Worm (Caenorhabditis elegans): ENCODE results near the gene H04J21.1.

Gene H04J21.1

ce11 chrIII:2418159-2418658 lies 46.4 kb upstream of the H04J21.1 start, which contains the start of the genes W04B5.5 and W04B5.3 (continued):
- no peak for TF ChIP-seq pax-3 (tag; optimal IDR thresholded peaks at IDR 0.05)
- TF ChIP-seq dpl-1 (GFP tag; optimal IDR thresholded peaks at IDR 0.05): peak; percentile 95 to 97 (median 97)
- peak; percentile 39 for TF ChIP-seq ceh-8 (GFP tag; optimal IDR thresholded peaks at IDR 0.05)
- no peak for TF ChIP-seq tlp-1 (tag; optimal IDR thresholded peaks at IDR 0.05)
- TF ChIP-seq aha-1 (tag; optimal IDR thresholded peaks at IDR 0.05): no peak
- peak; percentile 21 for TF ChIP-seq jun-1 (tag; optimal IDR thresholded peaks at IDR 0.05)

- TF ChIP-seq nhr-71 (tag; optimal IDR thresholded peaks at IDR 0.05): no peak
- no peak for TF ChIP-seq aly-2 (tag; optimal IDR thresholded peaks at IDR 0.05)
- TF ChIP-seq fkh-4 (tag; optimal IDR thresholded peaks at IDR 0.05; ENCODE audit: borderline replicate concordance): no peak
- no peak for TF ChIP-seq C34B4.2 (tag; optimal IDR thresholded peaks at IDR 0.05)
- TF ChIP-seq pag-3 (tag; optimal IDR thresholded peaks at IDR 0.05; ENCODE audit: borderline replicate concordance, insufficient read depth): no peak
- no peak for TF ChIP-seq nhr-90 (tag; optimal IDR thresholded peaks at IDR 0.05; ENCODE audit: poor library complexity)
- TF ChIP-seq sup-37 (GFP tag; optimal IDR thresholded peaks at IDR 0.05): no peak
- no peak for TF ChIP-seq snu-23 (GFP tag; optimal IDR thresholded peaks at IDR 0.05)
- no peak for TF ChIP-seq hpl-2 (GFP tag; optimal IDR thresholded peaks at IDR 0.05)
- no peak for TF ChIP-seq sptf-1 (tag; optimal IDR thresholded peaks at IDR 0.05)
- TF ChIP-seq nhr-76 (tag; optimal IDR thresholded peaks at IDR 0.05): no peak
- TF ChIP-seq isw-1 (GFP tag; IDR thresholded peaks at IDR 0.05): no peak
- TF ChIP-seq xbp-1 (tag; optimal IDR thresholded peaks at IDR 0.05): no peak
- no peak for TF ChIP-seq nhr-19 (GFP tag; conservative IDR thresholded peaks at IDR 0.05)
- TF ChIP-seq unc-30 (tag; optimal IDR thresholded peaks at IDR 0.05): no peak
Observed at ce11 chrIII:2410925-2411450, 39.2 kb upstream of the H04J21.1 start, which contains the start of gene mrpl-30. mrpl-30 (minus strand) TSS chrIII:2410975.

ce11 chrIII:2401126-2402123 lies 29.7 kb upstream of the H04J21.1 start, which contains the start of the genes cic-1 and strm-1:
cic-1 (minus strand) TSS chrIII:2401221.
strm-1 (plus strand) TSS chrIII:2402070.
- TF ChIP-seq mdl-1 (tag; optimal IDR thresholded peaks at IDR 0.05) (no peak), efl-1 (optimal IDR thresholded peaks at IDR 0.05) (peak; percentile 80 to 96), efl-1 (GFP tag; optimal IDR thresholded peaks at IDR 0.05 in 1 of 2) (peak; percentile 96 to 99), ama-1 (optimal IDR thresholded peaks at IDR 0.05) (no peak), egl-13 (tag; optimal IDR thresholded peaks at IDR 0.05) (no peak), Y116A8C.19 (tag; optimal IDR thresholded peaks at IDR 0.05; ENCODE audit: borderline replicate concordance) (no peak), sup-37 (GFP tag; optimal IDR thresholded peaks at IDR 0.05) (no peak), unc-98 (GFP tag; IDR thresholded peaks at IDR 0.05) (no peak), lin-14 (GFP tag; optimal IDR thresholded peaks at IDR 0.05) (no peak), fkh-8 (tag; optimal IDR thresholded peaks at IDR 0.05) (peak; percentile 43), unc-30 (tag; optimal IDR thresholded peaks at IDR 0.05) (no peak), mab-9 (GFP tag; IDR thresholded peaks at IDR 0.05) (peak; percentile 70), elt-3 (tag; optimal IDR thresholded peaks at IDR 0.05) (peak in 1 of 6 experiments; percentile 33), nhr-47 (tag; optimal IDR thresholded peaks at IDR 0.05) (peak; percentile 77), skn-1 (tag; optimal IDR thresholded peaks at IDR 0.05) (peak; percentile 59), ets-5 (GFP tag; IDR thresholded peaks at IDR 0.05) (no peak), aha-1 (tag; optimal IDR thresholded peaks at IDR 0.05) (no peak), hpl-2 (GFP tag; optimal IDR thresholded peaks at IDR 0.05) (no peak), mep-1 (tag; optimal IDR thresholded peaks at IDR 0.05) (peak; percentile 55), aly-2 (tag; optimal IDR thresholded peaks at IDR 0.05) (peak; percentile 2), lin-39 (tag; optimal IDR thresholded peaks at IDR 0.05) (peak; percentile 56), isw-1 (GFP tag; IDR thresholded peaks at IDR 0.05) (peak; percentile 55), nhr-90 (tag; optimal IDR thresholded peaks at IDR 0.05; ENCODE audit: poor library complexity) (no peak), tbx-2 (tag; optimal IDR thresholded peaks at IDR 0.05) (peak; percentile 66), alr-1 (tag; optimal IDR thresholded peaks at IDR 0.05; ENCODE audit: borderline replicate concordance) (no peak), sptf-1 (tag; optimal IDR thresholded peaks at IDR 0.05) (no peak), F16B12.6 (tag; optimal IDR thresholded peaks at IDR 0.05) (peak; percentile 69), egl-27 (tag; optimal IDR thresholded peaks at IDR 0.05) (no peak), unc-130 (tag; optimal IDR thresholded peaks at IDR 0.05) (no peak), grh-1 (GFP tag; IDR thresholded peaks at IDR 0.05) (0 out of 2 replicates have a peak, but pooled peaks have one; percentile 29), efl-3 (GFP tag; optimal IDR thresholded peaks at IDR 0.05) (no peak), C16A3.4 (tag; optimal IDR thresholded peaks at IDR 0.05) (peak; percentile 60)
